Fruit fly (Drosophila melanogaster) whole organism, wandering third instar larva: ENCODE data around the gene CG43407.
A peak's percentile ranks its signal among the peaks of the same experiment; 100 is the strongest.

Source experiments
- CG32264 ChIP-seq: fragments of 200-800 bp; sonication (Bioruptor generic); optimal IDR thresholded peaks from 2 replicates; lab custom pipeline; 2016; ENCODE audit warnings: missing biosample characterization, missing genetic modification characterization
- CG9705 ChIP-seq: fragments of 200-800 bp; sonication (Bioruptor generic); optimal IDR thresholded peaks from 2 replicates; lab custom pipeline; 2018; ENCODE audit warnings: missing biosample characterization, mild to moderate bottlenecking, missing genetic modification characterization
- CrebA ChIP-seq: fragments of 200-800 bp; sonication (Bioruptor generic); optimal IDR thresholded peaks from 2 replicates; lab custom pipeline; 2016; ENCODE audit warnings: missing biosample characterization, mild to moderate bottlenecking, missing genetic modification characterization, borderline replicate concordance
- Dfd ChIP-seq: fragments of >200 bp; optimal IDR thresholded peaks from 2 replicates; lab custom pipeline; 2017; ENCODE audit warnings: missing biosample characterization, missing genetic modification characterization
- Dif ChIP-seq: fragments of 200-275, 200-300 bp; sonication (Bioruptor generic); optimal IDR thresholded peaks from 2 replicates; lab custom pipeline; 2018; ENCODE audit warnings: missing biosample characterization, missing genetic modification characterization; ENCODE audit not compliant: partially characterized antibody
- HLH106 ChIP-seq: fragments of 200-800 bp; optimal IDR thresholded peaks from 3 replicates; lab custom pipeline; 2019; ENCODE audit warnings: missing biosample characterization, mild to moderate bottlenecking, missing genetic modification characterization, moderate library complexity
- Hnf4 ChIP-seq: fragments of 200-800 bp; sonication (Bioruptor generic); optimal IDR thresholded peaks from 2 replicates; lab custom pipeline; 2016; ENCODE audit warnings: missing biosample characterization, mild to moderate bottlenecking, missing genetic modification characterization
- Hr78 ChIP-seq: fragments of >200 bp; optimal IDR thresholded peaks from 2 replicates; lab custom pipeline; 2017; ENCODE audit warnings: missing biosample characterization, missing genetic modification characterization
- Jra ChIP-seq: sonication (Bioruptor generic); optimal IDR thresholded peaks from 2 replicates; lab custom pipeline; 2016; ENCODE audit warnings: missing biosample characterization, missing genetic modification characterization
- Mio ChIP-seq: sonication (Bioruptor generic); optimal IDR thresholded peaks from 2 replicates; lab custom pipeline; 2016; ENCODE audit warnings: missing biosample characterization, missing genetic modification characterization
- N ChIP-seq: fragments of >200 bp; optimal IDR thresholded peaks from 2 replicates; lab custom pipeline; 2018; ENCODE audit warnings: missing biosample characterization, missing external identifiers, missing genetic modification characterization
- Rel ChIP-seq, 2 experiments: fragments of 200-800 bp; sonication (Bioruptor generic) in 1 of 2; optimal IDR thresholded peaks; 2 replicates in 1 of 2; 3 replicates in 1 of 2; lab custom pipeline; 2016 to 2019; ENCODE audit warnings: mild to moderate bottlenecking in 2 of 2, missing biosample characterization in 2 of 2, missing genetic modification characterization in 2 of 2, moderate library complexity in 1 of 2
- Sp1 ChIP-seq: fragments of 200-800 bp; sonication (Bioruptor generic); optimal IDR thresholded peaks from 3 replicates; lab custom pipeline; 2019; ENCODE audit warnings: missing biosample characterization, mild to moderate bottlenecking, missing genetic modification characterization, moderate library complexity
- Vsx2 ChIP-seq: fragments of 200-300, 225-300 bp; sonication (Bioruptor generic); optimal IDR thresholded peaks from 2 replicates; lab custom pipeline; 2018; ENCODE audit warnings: missing biosample characterization, missing genetic modification characterization; ENCODE audit not compliant: partially characterized antibody
- br ChIP-seq: fragments of 200-800 bp; sonication (Bioruptor generic); optimal IDR thresholded peaks from 2 replicates; lab custom pipeline; 2016; ENCODE audit warnings: missing biosample characterization, missing genetic modification characterization
- brk ChIP-seq: fragments of 200-800 bp; sonication (Bioruptor generic); optimal IDR thresholded peaks from 2 replicates; lab custom pipeline; 2016; ENCODE audit warnings: missing biosample characterization, mild to moderate bottlenecking, missing genetic modification characterization
- dl ChIP-seq, 2 experiments: fragments of 175-275, 200-275 bp in 1 of 2; fragments of 200-275 bp in 1 of 2; sonication (Bioruptor generic); optimal IDR thresholded peaks; lab custom pipeline; 2018; ENCODE audit warnings: mild to moderate bottlenecking in 2 of 2, missing biosample characterization in 2 of 2, missing genetic modification characterization in 2 of 2, moderate library complexity in 2 of 2; ENCODE audit not compliant: partially characterized antibody in 2 of 2, insufficient read depth in 1 of 2
- dmrt93B ChIP-seq: fragments of 200-800 bp; sonication (Bioruptor generic); optimal IDR thresholded peaks from 2 replicates; lab custom pipeline; 2018; ENCODE audit warnings: missing biosample characterization, mild to moderate bottlenecking, missing genetic modification characterization
- ey ChIP-seq: fragments of 200-800 bp; sonication (Bioruptor generic); optimal IDR thresholded peaks from 2 replicates; lab custom pipeline; 2016; ENCODE audit warnings: missing biosample characterization, missing genetic modification characterization
- foxo ChIP-seq, 2 experiments: fragments of 200-800 bp; sonication (Bioruptor generic); optimal IDR thresholded peaks; 2 replicates in 1 of 2; 3 replicates in 1 of 2; lab custom pipeline; 2016 to 2017; ENCODE audit warnings: missing biosample characterization in 2 of 2, missing genetic modification characterization in 2 of 2
- fru ChIP-seq: fragments of 200-800 bp; sonication (Bioruptor generic); optimal IDR thresholded peaks from 3 replicates; lab custom pipeline; 2016; ENCODE audit warnings: missing biosample characterization, mild to moderate bottlenecking, missing genetic modification characterization
- h ChIP-seq: fragments of 200-800 bp; sonication (Bioruptor generic); optimal IDR thresholded peaks from 3 replicates; lab custom pipeline; 2016; ENCODE audit warnings: missing biosample characterization, mild to moderate bottlenecking, missing genetic modification characterization
- jim ChIP-seq: fragments of 175-275, 200-325 bp; sonication (Bioruptor generic); optimal IDR thresholded peaks from 2 replicates; lab custom pipeline; 2016; ENCODE audit warnings: missing biosample characterization, mild to moderate bottlenecking, missing genetic modification characterization
- lola ChIP-seq: fragments of >200 bp; optimal IDR thresholded peaks from 2 replicates; lab custom pipeline; 2017; ENCODE audit warnings: missing biosample characterization, missing genetic modification characterization
- pan ChIP-seq: fragments of >200 bp; optimal IDR thresholded peaks from 2 replicates; lab custom pipeline; 2017
- psq ChIP-seq: fragments of 200-800 bp; sonication (Bioruptor generic); optimal IDR thresholded peaks from 3 replicates; lab custom pipeline; 2017; ENCODE audit warnings: missing biosample characterization, mild to moderate bottlenecking, missing genetic modification characterization, moderate library complexity
- rgr ChIP-seq: fragments of 200-800 bp; sonication (Bioruptor generic); optimal IDR thresholded peaks from 3 replicates; lab custom pipeline; 2016; ENCODE audit warnings: missing biosample characterization, mild to moderate bottlenecking, missing genetic modification characterization
- sv ChIP-seq: fragments of 200-800 bp; sonication (Bioruptor generic); optimal IDR thresholded peaks from 3 replicates; lab custom pipeline; 2016; ENCODE audit warnings: missing biosample characterization, missing genetic modification characterization
- tai ChIP-seq: sonication (Bioruptor generic); optimal IDR thresholded peaks from 2 replicates; lab custom pipeline; 2016; ENCODE audit warnings: missing biosample characterization, missing genetic modification characterization
- woc ChIP-seq: sonication (Bioruptor generic); optimal IDR thresholded peaks from 2 replicates; lab custom pipeline; 2016; ENCODE audit warnings: missing biosample characterization, mild to moderate bottlenecking, missing genetic modification characterization

CG43407 gene

dm6 chr3L:19021701-19022100, 31.5 kb downstream of the CG43407 start:
- TF ChIP-seq fru (GFP tag; lab: Kevin White, UChicago) (peak; percentile 26), CrebA (GFP tag; lab: Kevin White, UChicago) (peak; percentile 45), Jra (peak; percentile 8), Mio (GFP tag; lab: Kevin White, UChicago) (no peak), Dif (GFP tag; lab: Kevin White, UChicago) (peak; percentile 24), ey (GFP tag; lab: Kevin White, UChicago) (no peak), psq (GFP tag; lab: Kevin White, UChicago) (peak; percentile 42)

dm6 chr3L:19020467-19020866, 32.7 kb downstream of the CG43407 start:
- no peak for TF ChIP-seq psq (GFP tag; lab: Kevin White, UChicago)
- no peak for TF ChIP-seq N
- TF ChIP-seq Sp1, result no peak
- no peak for TF ChIP-seq CG32264
- no peak for TF ChIP-seq woc (GFP tag; lab: Kevin White, UChicago)
- no peak for TF ChIP-seq brk (GFP tag; lab: Kevin White, UChicago)
- TF ChIP-seq fru (GFP tag; lab: Kevin White, UChicago), result no peak
- TF ChIP-seq CrebA (GFP tag; lab: Kevin White, UChicago), result no peak
- TF ChIP-seq CG9705 (GFP tag; lab: Kevin White, UChicago), result no peak
- TF ChIP-seq dmrt93B (GFP tag; lab: Kevin White, UChicago), result no peak
- TF ChIP-seq Jra, result no peak
- TF ChIP-seq foxo (GFP tag; optimal IDR thresholded peaks at IDR 0.05; lab: Kevin White, UChicago), result no peak
- no peak for TF ChIP-seq tai (GFP tag; lab: Kevin White, UChicago)
- TF ChIP-seq dl (GFP tag; optimal IDR thresholded peaks at IDR 0.05; lab: Kevin White, UChicago; ENCODE audit: insufficient read depth in 1 of 2, partially characterized antibody in 2 of 2), result no peak
- no peak for TF ChIP-seq Vsx2 (GFP tag; lab: Kevin White, UChicago)
- TF ChIP-seq h (GFP tag; lab: Kevin White, UChicago), result no peak
- TF ChIP-seq rgr (GFP tag; lab: Kevin White, UChicago), result no peak
- TF ChIP-seq Dfd (GFP tag; lab: Kevin White, UChicago), result no peak
- TF ChIP-seq HLH106 (tag; lab: Kevin White, UChicago), result no peak
- TF ChIP-seq, all 38 proteins: peak for 0

- TF ChIP-seq CrebA (GFP tag; lab: Kevin White, UChicago) (no peak), jim (GFP tag; lab: Kevin White, UChicago) (no peak), Sp1 (no peak), h (GFP tag; lab: Kevin White, UChicago) (no peak), Rel (GFP tag; optimal IDR thresholded peaks at IDR 0.05; lab: Kevin White, UChicago) (no peak), Rel (tag; optimal IDR thresholded peaks at IDR 0.05; lab: Kevin White, UChicago) (no peak), br (GFP tag; lab: Kevin White, UChicago) (no peak), Jra (no peak), Dif (GFP tag; lab: Kevin White, UChicago) (no peak), lola (GFP tag; lab: Kevin White, UChicago) (no peak), Hr78 (GFP tag; lab: Kevin White, UChicago) (no peak), tai (GFP tag; lab: Kevin White, UChicago) (no peak), sv (GFP tag; lab: Kevin White, UChicago) (no peak), Hnf4 (GFP tag; lab: Kevin White, UChicago) (no peak)
Observed at dm6 chr3L:19019308-19019749, 33.9 kb downstream of the CG43407 start.

dm6 chr3L:19018440-19018839, 34.7 kb downstream of the CG43407 start:
- TF ChIP-seq sv (GFP tag; lab: Kevin White, UChicago) (no peak), CG32264 (no peak), Rel (GFP tag; optimal IDR thresholded peaks at IDR 0.05; lab: Kevin White, UChicago) (no peak), Rel (tag; optimal IDR thresholded peaks at IDR 0.05; lab: Kevin White, UChicago) (no peak), Hnf4 (GFP tag; lab: Kevin White, UChicago) (no peak), br (GFP tag; lab: Kevin White, UChicago) (no peak), rgr (GFP tag; lab: Kevin White, UChicago) (no peak), Jra (no peak), foxo (GFP tag; optimal IDR thresholded peaks at IDR 0.05; lab: Kevin White, UChicago) (no peak), Vsx2 (GFP tag; lab: Kevin White, UChicago) (no peak), dmrt93B (GFP tag; lab: Kevin White, UChicago) (no peak), Dfd (GFP tag; lab: Kevin White, UChicago) (no peak), pan (lab: Kevin White, UChicago) (no peak), psq (GFP tag; lab: Kevin White, UChicago) (no peak)
